Worm (Caenorhabditis elegans): ENCODE measurements around the gene Y55F3AM.11.

Y55F3AM.11 gene

ce11 chrIV:1070383-1070782 lies 26.2 kb upstream of the Y55F3AM.11 start (continued):
- TF ChIP-seq lin-39 (tag; optimal IDR thresholded peaks at IDR 0.05) (no peak), alr-1 (tag; optimal IDR thresholded peaks at IDR 0.05; ENCODE audit: borderline replicate concordance) (no peak), lsy-2 (tag; optimal IDR thresholded peaks at IDR 0.05) (peak; percentile 73 to 83), ceh-8 (GFP tag; optimal IDR thresholded peaks at IDR 0.05) (no peak), nhr-76 (tag; optimal IDR thresholded peaks at IDR 0.05) (no peak), skn-1 (tag; optimal IDR thresholded peaks at IDR 0.05) (peak; percentile 85), isw-1 (GFP tag; IDR thresholded peaks at IDR 0.05) (peak; percentile 58), lin-14 (GFP tag; optimal IDR thresholded peaks at IDR 0.05) (peak; percentile 97), sox-4 (tag; optimal IDR thresholded peaks at IDR 0.05) (peak; percentile 43), zag-1 (tag; optimal IDR thresholded peaks at IDR 0.05) (no peak), nhr-11 (tag; optimal IDR thresholded peaks at IDR 0.05) (peak; percentile 70), tbx-2 (tag; optimal IDR thresholded peaks at IDR 0.05) (peak; percentile 71), egl-27 (tag; optimal IDR thresholded peaks at IDR 0.05) (peak; percentile 38 to 67), lin-15B (tag; optimal IDR thresholded peaks at IDR 0.05) (no peak), nhr-237 (tag; optimal IDR thresholded peaks at IDR 0.05) (no peak), aha-1 (tag; optimal IDR thresholded peaks at IDR 0.05) (no peak), nhr-19 (GFP tag; conservative IDR thresholded peaks at IDR 0.05) (peak; percentile 45), blmp-1 (tag; optimal IDR thresholded peaks at IDR 0.05) (peak; percentile 1), ceh-82 (tag; optimal IDR thresholded peaks at IDR 0.05) (peak; percentile 52 to 83 (median 67)), ets-5 (GFP tag; IDR thresholded peaks at IDR 0.05) (no peak), swsn-7 (tag; optimal IDR thresholded peaks at IDR 0.05) (peak; percentile 88), vab-15 (tag; optimal IDR thresholded peaks at IDR 0.05) (no peak), lin-35 (GFP tag; optimal IDR thresholded peaks at IDR 0.05) (peak in 1 of 2 experiments; percentile 62), elt-3 (tag; optimal IDR thresholded peaks at IDR 0.05) (no peak), sptf-1 (tag; optimal IDR thresholded peaks at IDR 0.05) (no peak), aly-2 (tag; optimal IDR thresholded peaks at IDR 0.05) (peak; percentile 60), efl-3 (GFP tag; optimal IDR thresholded peaks at IDR 0.05) (no peak), sup-37 (GFP tag; optimal IDR thresholded peaks at IDR 0.05) (no peak), mab-9 (GFP tag; IDR thresholded peaks at IDR 0.05) (no peak), elt-2 (tag; optimal IDR thresholded peaks at IDR 0.05) (peak; percentile 23), unc-98 (GFP tag; IDR thresholded peaks at IDR 0.05) (no peak), unc-62 (GFP tag; optimal IDR thresholded peaks at IDR 0.05) (no peak), fkh-8 (tag; optimal IDR thresholded peaks at IDR 0.05) (peak; percentile 94), unc-86 (tag; optimal IDR thresholded peaks at IDR 0.05) (peak; percentile 90), egl-13 (tag; optimal IDR thresholded peaks at IDR 0.05) (peak; percentile 68), unc-30 (tag; optimal IDR thresholded peaks at IDR 0.05) (peak; percentile 89), hlh-17 (GFP tag; optimal IDR thresholded peaks at IDR 0.05; ENCODE audit: borderline replicate concordance) (no peak), fos-1 (tag; optimal IDR thresholded peaks at IDR 0.05) (peak; percentile 73), ztf-4 (tag; optimal IDR thresholded peaks at IDR 0.05) (peak; percentile 85), lin-13 (GFP tag; optimal IDR thresholded peaks at IDR 0.05) (peak; percentile 53), fkh-4 (tag; optimal IDR thresholded peaks at IDR 0.05; ENCODE audit: borderline replicate concordance) (no peak), ztf-11 (tag; optimal IDR thresholded peaks at IDR 0.05) (no peak), nhr-90 (tag; optimal IDR thresholded peaks at IDR 0.05; ENCODE audit: poor library complexity) (no peak), nhr-28 (tag; optimal IDR thresholded peaks at IDR 0.05) (no peak), irx-1 (tag; optimal IDR thresholded peaks at IDR 0.05) (peak; percentile 59), ceh-63 (GFP tag; optimal IDR thresholded peaks at IDR 0.05) (no peak), pax-3 (tag; optimal IDR thresholded peaks at IDR 0.05) (peak; percentile 61), zip-4 (GFP tag; optimal IDR thresholded peaks at IDR 0.05) (no peak), pqm-1 (tag; optimal IDR thresholded peaks at IDR 0.05) (no peak), efl-1 (optimal IDR thresholded peaks at IDR 0.05) (peak; percentile 64 to 71), efl-1 (GFP tag; optimal IDR thresholded peaks at IDR 0.05 in 1 of 2) (peak; percentile 35 to 93), mdl-1 (tag; optimal IDR thresholded peaks at IDR 0.05) (peak in 1 of 2 experiments; percentile 64), hpl-2 (GFP tag; optimal IDR thresholded peaks at IDR 0.05) (no peak)
